Worm (Caenorhabditis elegans) whole organism, L1 larva: Measurements from ENCODE around the gene clc-32.

Source experiments
- C16A3.4 ChIP-seq: fragments of 150-350 bp; optimal IDR thresholded peaks from 2 replicates; lab custom pipeline; 2014; ENCODE audit warnings: missing biosample characterization, missing genetic modification characterization
- C34B4.2 ChIP-seq: sonication (generic microtip); optimal IDR thresholded peaks from 2 replicates; lab custom pipeline; 2017; ENCODE audit warnings: mild to moderate bottlenecking, missing genetic modification characterization, missing compliant biosample characterization
- F16B12.6 ChIP-seq: fragments of 150-350 bp; optimal IDR thresholded peaks from 2 replicates; lab custom pipeline; 2014; ENCODE audit warnings: missing biosample characterization, missing genetic modification characterization
- Y116A8C.19 ChIP-seq: sonication (generic microtip); optimal IDR thresholded peaks from 2 replicates; lab custom pipeline; 2016; ENCODE audit warnings: missing compliant biosample characterization, missing genetic modification characterization, borderline replicate concordance
- aly-2 ChIP-seq: fragments of 150-350 bp; optimal IDR thresholded peaks from 2 replicates; lab custom pipeline; 2014; ENCODE audit warnings: missing biosample characterization, missing genetic modification characterization
- ceh-88 ChIP-seq: fragments of 200-800 bp; sonication (Bioruptor generic); IDR thresholded peaks from 2 replicates; pipeline ENCODE4 v1.3.6; 2022; ENCODE audit warnings: missing genetic modification characterization, missing compliant biosample characterization
- ces-1 ChIP-seq: fragments of 150-350 bp; optimal IDR thresholded peaks from 2 replicates; lab custom pipeline; 2014; ENCODE audit warnings: missing biosample characterization, missing genetic modification reagents, missing genetic modification characterization
- dsc-1 ChIP-seq: sonication (generic microtip); optimal IDR thresholded peaks from 2 replicates; lab custom pipeline; 2016; ENCODE audit warnings: mild to moderate bottlenecking, missing genetic modification characterization, missing compliant biosample characterization
- efl-1 ChIP-seq, 4 experiments: fragments of 150-350 bp; optimal IDR thresholded peaks in 3 of 4; peaks in 1 of 4; 1 replicate in 1 of 4; 2 replicates in 3 of 4; lab custom pipeline; 2014; ENCODE audit warnings: missing biosample characterization in 2 of 4, missing genetic modification characterization in 2 of 4, missing genetic modification reagents in 2 of 4
- elt-2 ChIP-seq: sonication (generic microtip); optimal IDR thresholded peaks from 2 replicates; lab custom pipeline; 2016; ENCODE audit warnings: missing genetic modification characterization, mild to moderate bottlenecking, inconsistent platforms, missing compliant biosample characterization, missing genetic modification reagents
- elt-3 ChIP-seq, 6 experiments: fragments of 150-350 bp in 1 of 6; sonication (generic microtip); optimal IDR thresholded peaks; 2 replicates each; lab custom pipeline; 2017 to 2018; ENCODE audit warnings: missing biosample characterization in 6 of 6, missing genetic modification characterization in 6 of 6, inconsistent platforms in 1 of 6
- fkh-10 ChIP-seq: sonication (generic microtip); optimal IDR thresholded peaks from 2 replicates; lab custom pipeline; 2017; ENCODE audit warnings: missing biosample characterization, missing genetic modification reagents, missing genetic modification characterization
- fkh-8 ChIP-seq: sonication (generic microtip); optimal IDR thresholded peaks from 2 replicates; lab custom pipeline; 2016; ENCODE audit warnings: mild to moderate bottlenecking, missing genetic modification characterization, missing compliant biosample characterization
- fos-1 ChIP-seq: fragments of 150-350 bp; optimal IDR thresholded peaks from 2 replicates; lab custom pipeline; 2014; ENCODE audit warnings: missing biosample characterization, missing genetic modification characterization
- hlh-17 ChIP-seq: fragments of 200-800 bp; sonication (Bioruptor generic); optimal IDR thresholded peaks from 2 replicates; lab custom pipeline; 2018; ENCODE audit warnings: missing genetic modification characterization, mild to moderate bottlenecking, missing compliant biosample characterization, moderate library complexity, borderline replicate concordance
- hpl-2 ChIP-seq: fragments of 150-350 bp; optimal IDR thresholded peaks from 2 replicates; lab custom pipeline; 2014; ENCODE audit warnings: missing biosample characterization, missing genetic modification reagents, missing genetic modification characterization
- irx-1 ChIP-seq: sonication (generic microtip); optimal IDR thresholded peaks from 2 replicates; lab custom pipeline; 2016; ENCODE audit warnings: missing genetic modification characterization, missing compliant biosample characterization
- isw-1 ChIP-seq: fragments of 200-800 bp; sonication (Bioruptor generic); IDR thresholded peaks from 2 replicates; pipeline ENCODE4 v1.3.6; 2022; ENCODE audit warnings: missing genetic modification characterization, missing compliant biosample characterization
- lin-35 ChIP-seq, 2 experiments: fragments of 150-350 bp; optimal IDR thresholded peaks; 2 replicates each; lab custom pipeline; 2014; ENCODE audit warnings: missing biosample characterization in 2 of 2, missing genetic modification characterization in 2 of 2, missing genetic modification reagents in 2 of 2
- lin-39 ChIP-seq: fragments of 150-350 bp; optimal IDR thresholded peaks from 2 replicates; lab custom pipeline; 2014; ENCODE audit warnings: missing biosample characterization, missing genetic modification reagents, missing genetic modification characterization
- lsy-2 ChIP-seq, 2 experiments: fragments of 150-350 bp; optimal IDR thresholded peaks; 2 replicates each; lab custom pipeline; 2014; ENCODE audit warnings: missing biosample characterization in 2 of 2, missing genetic modification characterization in 2 of 2
- mdl-1 ChIP-seq, 2 experiments: fragments of 150-350 bp; optimal IDR thresholded peaks; 2 replicates each; lab custom pipeline; 2014 to 2017; ENCODE audit warnings: missing biosample characterization in 2 of 2, missing genetic modification characterization in 2 of 2, inconsistent platforms in 1 of 2
- mef-2 ChIP-seq: fragments of 150-350 bp; optimal IDR thresholded peaks from 2 replicates; lab custom pipeline; 2014; ENCODE audit warnings: missing biosample characterization, missing genetic modification characterization
- nhr-19 ChIP-seq: fragments of 200-800 bp; sonication (Bioruptor generic); conservative IDR thresholded peaks from 2 replicates; pipeline ENCODE4 v1.3.6; 2022; ENCODE audit warnings: missing genetic modification characterization, missing compliant biosample characterization
- nhr-71 ChIP-seq: sonication (generic microtip); optimal IDR thresholded peaks from 2 replicates; lab custom pipeline; 2016; ENCODE audit warnings: mild to moderate bottlenecking, missing genetic modification characterization, moderate library complexity, missing compliant biosample characterization
- nhr-85 ChIP-seq: sonication (generic microtip); peaks from one replicate; lab custom pipeline; 2016; ENCODE audit warnings: missing genetic modification characterization, inconsistent platforms, missing compliant biosample characterization
- pqm-1 ChIP-seq: sonication (generic microtip); optimal IDR thresholded peaks from 3 replicates; lab custom pipeline; 2017; ENCODE audit warnings: missing biosample characterization, missing genetic modification characterization
- skn-1 ChIP-seq: fragments of 150-350 bp; optimal IDR thresholded peaks from 2 replicates; lab custom pipeline; 2014; ENCODE audit warnings: missing biosample characterization, missing genetic modification characterization
- sptf-1 ChIP-seq: fragments of 150-350 bp; optimal IDR thresholded peaks from 2 replicates; lab custom pipeline; 2014; ENCODE audit warnings: missing biosample characterization, missing genetic modification characterization
- tbx-2 ChIP-seq: sonication (generic microtip); optimal IDR thresholded peaks from 2 replicates; lab custom pipeline; 2016; ENCODE audit warnings: missing genetic modification characterization, missing compliant biosample characterization
- tlp-1 ChIP-seq: fragments of 150-350 bp; optimal IDR thresholded peaks from 2 replicates; lab custom pipeline; 2014; ENCODE audit warnings: missing biosample characterization, missing genetic modification characterization
- unc-30 ChIP-seq: sonication (generic microtip); optimal IDR thresholded peaks from 2 replicates; lab custom pipeline; 2017; ENCODE audit warnings: missing biosample characterization, missing genetic modification characterization
- unc-86 ChIP-seq: sonication (generic microtip); optimal IDR thresholded peaks from 2 replicates; lab custom pipeline; 2016; ENCODE audit warnings: missing genetic modification characterization, missing compliant biosample characterization
- zip-4 ChIP-seq: fragments of 200-800 bp; sonication (Bioruptor generic); optimal IDR thresholded peaks from 2 replicates; lab custom pipeline; 2018; ENCODE audit warnings: mild to moderate bottlenecking, missing genetic modification characterization, moderate library complexity, missing compliant biosample characterization

Gene clc-32

DNA sequence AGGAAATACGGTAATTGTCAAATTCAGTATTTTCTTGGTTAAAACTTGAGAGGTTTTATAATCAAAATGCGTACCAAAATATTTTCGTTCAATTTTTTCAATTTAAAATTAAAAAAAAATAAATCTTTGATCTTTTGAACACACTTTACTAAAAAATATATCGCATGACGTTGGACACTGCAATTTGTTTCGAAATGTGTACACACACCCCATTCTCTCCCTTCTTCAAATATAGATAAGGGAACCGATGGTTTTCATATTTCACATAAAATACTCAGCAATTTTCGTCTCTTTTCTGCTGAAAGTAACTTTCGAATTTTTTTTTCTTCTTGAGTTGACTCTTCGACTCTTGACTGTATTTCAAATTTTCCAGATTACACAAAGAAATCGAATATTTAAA, 19.5 kb downstream of the clc-32 start:
- TF ChIP-seq efl-1 (optimal IDR thresholded peaks at IDR 0.05; lab: Kevin White, UChicago) (no peak), efl-1 (GFP tag; optimal IDR thresholded peaks at IDR 0.05 in 1 of 2; lab: Kevin White, UChicago) (peak in 1 of 2 experiments; percentile 22), ceh-88 (GFP tag; lab: Robert Waterston, UW) (no peak)
- TF ChIP-seq, all 84 proteins: peak for 1

DNA sequence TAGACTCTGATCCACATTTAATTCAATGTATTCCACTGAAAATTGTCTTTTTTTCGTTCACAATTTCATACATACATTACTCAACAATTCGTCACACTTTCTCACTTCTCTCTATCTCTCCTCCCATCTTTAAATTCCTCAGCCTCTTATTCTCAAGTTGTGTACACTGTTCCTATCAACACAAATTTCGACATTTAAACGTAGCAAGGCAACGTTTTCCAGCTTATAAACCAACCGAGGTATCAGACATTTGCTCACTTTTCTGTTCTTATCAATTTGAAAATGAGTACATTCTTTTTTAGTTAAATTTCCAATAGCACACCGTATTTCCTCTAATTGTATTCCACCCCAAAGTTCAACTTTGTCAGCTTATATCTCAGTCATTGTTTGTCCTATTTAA, 20.0 kb downstream of the clc-32 start, which contains the start of gene skr-3:
skr-3 (plus strand) TSS at position 163 of the 400 bp plus-strand sequence.
- peak; percentile 60 for TF ChIP-seq nhr-85
- no peak for TF ChIP-seq isw-1
- peak; percentile 50 for TF ChIP-seq elt-2 (tag; lab: Kevin White, UChicago)
- TF ChIP-seq F16B12.6 (tag; lab: Kevin White, UChicago), result no peak
- no peak for TF ChIP-seq lin-35 (GFP tag; optimal IDR thresholded peaks at IDR 0.05; lab: Kevin White, UChicago)
- no peak for TF ChIP-seq efl-1 (optimal IDR thresholded peaks at IDR 0.05; lab: Kevin White, UChicago)
- TF ChIP-seq efl-1 (GFP tag; optimal IDR thresholded peaks at IDR 0.05 in 1 of 2; lab: Kevin White, UChicago), result no peak
- TF ChIP-seq aly-2 (tag; lab: Kevin White, UChicago), result no peak
- no peak for TF ChIP-seq Y116A8C.19
- no peak for TF ChIP-seq hlh-17 (GFP tag; lab: Kevin White, UChicago)
- TF ChIP-seq pqm-1 (tag; lab: Kevin White, UChicago), result no peak

DNA sequence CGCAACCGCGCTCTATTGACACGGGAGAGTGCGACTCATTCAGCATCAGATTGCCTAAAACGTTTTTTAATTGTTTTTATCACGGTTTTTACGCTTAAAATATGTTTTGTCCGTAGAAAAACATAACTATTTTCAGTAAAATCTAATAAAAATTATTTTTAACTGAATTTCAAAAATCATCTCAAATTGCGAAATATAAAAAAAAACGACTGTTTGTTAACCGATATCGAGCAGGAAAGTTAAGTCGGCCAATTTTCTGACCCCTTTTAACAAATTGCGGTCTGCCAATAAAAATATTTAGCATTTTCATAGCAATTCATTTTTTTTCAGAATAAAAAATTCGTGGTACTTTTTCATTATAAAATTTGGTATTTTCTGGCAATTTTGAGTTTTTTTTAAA, 20.5 kb downstream of the clc-32 start:
- peak; percentile 82 for TF ChIP-seq zip-4 (GFP tag; lab: Kevin White, UChicago)
- TF ChIP-seq hlh-17 (GFP tag; lab: Kevin White, UChicago), result no peak
- TF ChIP-seq elt-3 (tag; optimal IDR thresholded peaks at IDR 0.05; lab: Kevin White, UChicago), result no peak
- no peak for TF ChIP-seq tlp-1 (tag; lab: Kevin White, UChicago)
- no peak for TF ChIP-seq mdl-1 (tag; optimal IDR thresholded peaks at IDR 0.05; lab: Kevin White, UChicago)
- no peak for TF ChIP-seq lsy-2 (tag; optimal IDR thresholded peaks at IDR 0.05; lab: Kevin White, UChicago)
- no peak for TF ChIP-seq aly-2 (tag; lab: Kevin White, UChicago)

DNA sequence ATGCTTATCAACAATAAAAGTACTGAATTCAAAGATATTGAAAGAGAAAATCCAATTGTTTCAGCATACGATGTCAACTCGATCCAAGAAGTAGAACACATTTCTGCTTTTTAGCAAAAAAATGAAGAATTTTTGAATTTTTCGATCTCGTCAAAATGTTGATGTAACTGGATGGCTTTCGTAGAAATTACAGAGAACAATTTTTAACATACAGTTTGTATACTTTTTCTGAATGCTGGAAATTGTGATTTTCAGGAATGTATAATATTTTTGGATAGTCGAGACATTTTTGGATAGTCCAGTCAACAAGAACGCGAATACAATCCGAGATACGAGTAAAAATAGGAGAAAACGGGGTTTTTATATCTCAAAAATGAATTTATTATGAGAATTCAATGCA, 22.4 kb downstream of the clc-32 start, which contains the start of gene str-103:
str-103 (minus strand) TSS at position 101 of the 400 bp plus-strand sequence.
- TF ChIP-seq fkh-10 (GFP tag; lab: Kevin White, UChicago) (no peak), dsc-1 (tag; lab: Kevin White, UChicago) (no peak)
- TF ChIP-seq, all 84 proteins: peak for 0

DNA sequence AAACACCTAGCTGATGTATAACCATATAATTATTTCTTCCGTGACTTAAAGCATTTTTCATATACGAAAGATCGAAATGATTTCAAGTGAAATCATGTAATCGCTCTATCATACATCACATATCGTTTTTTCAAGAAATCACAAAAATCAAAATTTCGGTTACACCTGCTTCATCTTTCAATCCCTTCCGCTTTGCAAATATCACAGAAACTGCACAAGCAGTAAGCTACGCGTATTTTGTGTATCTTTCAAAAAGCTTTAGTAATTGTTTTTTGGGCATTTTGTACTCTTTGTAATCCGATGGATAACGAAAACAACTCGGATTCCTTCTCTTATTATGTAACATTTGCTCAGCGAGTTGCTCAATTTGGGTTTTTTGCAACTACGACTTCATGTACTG, 25.6 kb downstream of the clc-32 start, which contains the start of gene str-25:
str-25 (plus strand) TSS at position 301 of the 400 bp plus-strand sequence.
- TF ChIP-seq sptf-1 (tag; lab: Kevin White, UChicago) (no peak), skn-1 (tag; lab: Kevin White, UChicago) (no peak), isw-1 (no peak), lin-39 (no peak), C16A3.4 (no peak), irx-1 (no peak), ces-1 (no peak), unc-30 (tag; lab: Kevin White, UChicago) (no peak), nhr-71 (no peak)

DNA sequence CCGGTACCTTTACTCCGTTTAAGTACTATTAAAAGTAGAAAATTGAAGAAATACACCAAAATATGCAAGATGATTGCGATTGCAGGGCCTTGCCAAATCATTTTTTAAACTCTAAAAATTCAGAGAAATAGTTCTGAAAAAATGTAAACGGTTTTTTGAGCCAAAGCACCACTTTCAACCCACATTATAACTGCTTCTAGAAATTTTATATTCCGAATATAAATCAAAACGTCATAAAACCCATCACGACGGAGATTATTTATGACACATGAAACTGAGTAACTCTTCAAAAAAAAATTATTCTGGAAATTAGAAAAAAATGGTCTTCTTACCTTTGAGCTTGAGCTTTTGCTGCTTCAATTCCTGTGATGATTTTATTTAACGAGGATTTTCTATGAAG, 26.7 kb downstream of the clc-32 start, which contains the start of gene srxa-16:
srxa-16 (minus strand) TSS at position 101 of the 400 bp plus-strand sequence.
- TF ChIP-seq elt-2 (tag; lab: Kevin White, UChicago), result no peak
- no peak for TF ChIP-seq fkh-8 (tag; lab: Kevin White, UChicago)
- no peak for TF ChIP-seq skn-1 (tag; lab: Kevin White, UChicago)
- no peak for TF ChIP-seq fos-1 (tag; lab: Kevin White, UChicago)
- no peak for TF ChIP-seq hpl-2 (GFP tag; lab: Kevin White, UChicago)
- no peak for TF ChIP-seq mef-2 (tag; lab: Kevin White, UChicago)
- TF ChIP-seq zip-4 (GFP tag; lab: Kevin White, UChicago), result no peak
- no peak for TF ChIP-seq nhr-19 (GFP tag; lab: Robert Waterston, UW)
- no peak for TF ChIP-seq irx-1
- TF ChIP-seq unc-86 (tag; lab: Kevin White, UChicago), result no peak
- TF ChIP-seq C34B4.2 (tag; lab: Kevin White, UChicago), result no peak
- no peak for TF ChIP-seq tbx-2 (tag; lab: Kevin White, UChicago)
